Worm (Caenorhabditis elegans) whole organism, young adult: ENCODE measurements around the gene skr-21.
A peak's percentile ranks its signal among the peaks of the same experiment; 100 is the strongest.

ENCODE experiments used
- B0336.3 ChIP-seq: fragments of 200-800 bp; sonication (Bioruptor generic); IDR thresholded peaks from 2 replicates; pipeline ENCODE4 v1.3.6; 2022; ENCODE audit warnings: missing genetic modification characterization, missing compliant biosample characterization
- F55B11.4 ChIP-seq: sonication (generic microtip); optimal IDR thresholded peaks from 2 replicates; lab custom pipeline; 2016; ENCODE audit warnings: missing compliant biosample characterization, missing genetic modification characterization, borderline replicate concordance; ENCODE audit not compliant: insufficient read depth
- F57A8.1 ChIP-seq: fragments of 200-800 bp; sonication (Bioruptor generic); optimal IDR thresholded peaks from 2 replicates; lab custom pipeline; 2018; ENCODE audit warnings: mild to moderate bottlenecking, missing genetic modification characterization, moderate library complexity, missing compliant biosample characterization
- F57C9.4 ChIP-seq: sonication (generic microtip); optimal IDR thresholded peaks from 2 replicates; lab custom pipeline; 2017; ENCODE audit warnings: mild to moderate bottlenecking, missing genetic modification characterization, missing compliant biosample characterization
- K12H6.12 ChIP-seq: fragments of 200-800 bp; sonication (Bioruptor generic); optimal IDR thresholded peaks from 2 replicates; lab custom pipeline; 2018; ENCODE audit warnings: mild to moderate bottlenecking, missing genetic modification characterization, missing compliant biosample characterization
- Y56A3A.18 ChIP-seq: fragments of 200-800 bp; sonication (Bioruptor generic); IDR thresholded peaks from 2 replicates; pipeline ENCODE4 v1.3.6; 2022; ENCODE audit warnings: missing genetic modification reagents, missing genetic modification characterization, missing compliant biosample characterization
- athp-1 ChIP-seq: sonication (generic microtip); optimal IDR thresholded peaks from 2 replicates; lab custom pipeline; 2017; ENCODE audit warnings: mild to moderate bottlenecking, missing genetic modification characterization, missing compliant biosample characterization
- ccch-3 ChIP-seq: fragments of 200-800 bp; sonication (Bioruptor generic); optimal IDR thresholded peaks from 2 replicates; lab custom pipeline; 2018; ENCODE audit warnings: mild to moderate bottlenecking, missing genetic modification characterization, missing compliant biosample characterization
- cebp-1 ChIP-seq, 2 experiments: fragments of 200-800 bp in 1 of 2; sonication (Bioruptor generic) in 1 of 2; sonication (generic microtip) in 1 of 2; IDR thresholded peaks in 1 of 2; optimal IDR thresholded peaks in 1 of 2; 2 replicates each; pipeline versions ENCODE4 v1.3.6 to Lab custom; 2017 to 2022; ENCODE audit warnings: missing compliant biosample characterization in 2 of 2, missing genetic modification characterization in 2 of 2, mild to moderate bottlenecking in 1 of 2, missing genetic modification reagents in 1 of 2, moderate library complexity in 1 of 2
- ceh-40 ChIP-seq: fragments of 200-800 bp; sonication (Bioruptor generic); IDR thresholded peaks from 2 replicates; pipeline ENCODE4 v1.3.6; 2022; ENCODE audit warnings: missing genetic modification characterization, missing compliant biosample characterization
- ceh-91 ChIP-seq: fragments of 200-800 bp; sonication (Bioruptor generic); IDR thresholded peaks from 2 replicates; pipeline ENCODE4 v1.3.6; 2022; ENCODE audit warnings: missing genetic modification reagents, missing genetic modification characterization, missing compliant biosample characterization
- dox-1 ChIP-seq: fragments of 200-800 bp; sonication (Bioruptor generic); IDR thresholded peaks from 2 replicates; pipeline ENCODE4 v1.3.6; 2022; ENCODE audit warnings: missing genetic modification reagents, missing genetic modification characterization, missing compliant biosample characterization
- dpl-1 ChIP-seq: fragments of 150-350 bp; optimal IDR thresholded peaks from 2 replicates; lab custom pipeline; 2014; ENCODE audit warnings: missing biosample characterization, missing genetic modification reagents, missing genetic modification characterization
- fkh-3 ChIP-seq: sonication (generic microtip); optimal IDR thresholded peaks from 2 replicates; lab custom pipeline; 2016; ENCODE audit warnings: mild to moderate bottlenecking, missing genetic modification characterization, missing compliant biosample characterization
- gei-17 ChIP-seq: fragments of 200-800 bp; sonication (Bioruptor generic); optimal IDR thresholded peaks from 2 replicates; lab custom pipeline; 2018; ENCODE audit warnings: mild to moderate bottlenecking, missing genetic modification characterization, missing compliant biosample characterization
- hsf-1 ChIP-seq: fragments of 200-800 bp; sonication (Bioruptor generic); IDR thresholded peaks from 2 replicates; pipeline ENCODE4 v1.3.6; 2022; ENCODE audit warnings: missing genetic modification reagents, missing genetic modification characterization, missing compliant biosample characterization
- let-607 ChIP-seq, 2 experiments: fragments of 200-800 bp in 1 of 2; sonication (Bioruptor generic) in 1 of 2; sonication (generic microtip) in 1 of 2; optimal IDR thresholded peaks; 2 replicates each; lab custom pipeline; 2016 to 2018; ENCODE audit warnings: mild to moderate bottlenecking in 2 of 2, missing compliant biosample characterization in 2 of 2, missing genetic modification characterization in 2 of 2, moderate library complexity in 2 of 2, missing genotype in 1 of 2
- lin-40 ChIP-seq: sonication (generic microtip); optimal IDR thresholded peaks from 2 replicates; lab custom pipeline; 2016; ENCODE audit warnings: missing genetic modification characterization, mild to moderate bottlenecking, missing compliant biosample characterization, missing genotype, missing genetic modification reagents
- lin-54 ChIP-seq: fragments of 200-800 bp; sonication (Bioruptor generic); optimal IDR thresholded peaks from 2 replicates; lab custom pipeline; 2018; ENCODE audit warnings: mild to moderate bottlenecking, missing genetic modification characterization, missing compliant biosample characterization
- madf-10 ChIP-seq: sonication (generic microtip); optimal IDR thresholded peaks from 2 replicates; lab custom pipeline; 2016; ENCODE audit warnings: mild to moderate bottlenecking, missing genetic modification characterization, missing compliant biosample characterization
- madf-3 ChIP-seq: fragments of 200-800 bp; sonication (Bioruptor generic); IDR thresholded peaks from 2 replicates; pipeline ENCODE4 v1.3.6; 2022; ENCODE audit warnings: missing genetic modification reagents, missing genetic modification characterization, missing compliant biosample characterization
- madf-8 ChIP-seq: fragments of 200-800 bp; sonication (Bioruptor generic); conservative IDR thresholded peaks from 2 replicates; pipeline ENCODE4 v1.3.6; 2022; ENCODE audit warnings: missing genetic modification reagents, missing genetic modification characterization, missing compliant biosample characterization
- nfya-1 ChIP-seq: sonication (generic microtip); optimal IDR thresholded peaks from 2 replicates; lab custom pipeline; 2017; ENCODE audit warnings: antibody characterized with exemption, missing compliant biosample characterization, missing genetic modification characterization, borderline replicate concordance; ENCODE audit not compliant: insufficient read depth
- nfyb-1 ChIP-seq: fragments of 200-800 bp; sonication (Bioruptor generic); IDR thresholded peaks from 2 replicates; pipeline ENCODE4 v1.3.6; 2022; ENCODE audit warnings: missing genetic modification reagents, missing genetic modification characterization, missing compliant biosample characterization
- nhr-80 ChIP-seq: sonication (generic microtip); optimal IDR thresholded peaks from 2 replicates; lab custom pipeline; 2016; ENCODE audit warnings: missing genetic modification characterization, missing compliant biosample characterization
- pbrm-1 ChIP-seq: fragments of 200-800 bp; sonication (Bioruptor generic); IDR thresholded peaks from 2 replicates; pipeline ENCODE4 v1.3.6; 2022; ENCODE audit warnings: missing genetic modification reagents, missing genetic modification characterization, missing compliant biosample characterization
- pha-4 ChIP-seq: fragments of 150-350 bp; sonication (generic microtip); optimal IDR thresholded peaks from 2 replicates; lab custom pipeline; 2014; ENCODE audit warnings: missing biosample characterization, missing genetic modification reagents, missing genetic modification characterization
- sea-2 ChIP-seq: fragments of 200-800 bp; sonication (Bioruptor generic); IDR thresholded peaks from 2 replicates; pipeline ENCODE4 v1.3.6; 2022; ENCODE audit warnings: missing genetic modification characterization, missing compliant biosample characterization
- snpc-1.1 ChIP-seq: sonication (generic microtip); optimal IDR thresholded peaks from 2 replicates; lab custom pipeline; 2017; ENCODE audit warnings: missing genetic modification characterization, mild to moderate bottlenecking, missing compliant biosample characterization, antibody characterized with exemption, moderate library complexity, missing genotype, missing genetic modification reagents; ENCODE audit not compliant: insufficient read depth
- tbp1 ChIP-seq: fragments of 200-800 bp; sonication (Bioruptor generic); optimal IDR thresholded peaks from 2 replicates; lab custom pipeline; 2018; ENCODE audit warnings: mild to moderate bottlenecking, missing genetic modification characterization, missing compliant biosample characterization
- unc-62 ChIP-seq: fragments of 150-350 bp; optimal IDR thresholded peaks from 2 replicates; lab custom pipeline; 2014; ENCODE audit warnings: missing biosample characterization, missing genetic modification reagents, missing genetic modification characterization
- ztf-18 ChIP-seq: sonication (generic microtip); optimal IDR thresholded peaks from 2 replicates; lab custom pipeline; 2016; ENCODE audit warnings: missing genotype, mild to moderate bottlenecking, missing genetic modification characterization, missing compliant biosample characterization
- ztf-22 ChIP-seq: fragments of 200-800 bp; sonication (Bioruptor generic); optimal IDR thresholded peaks from 2 replicates; lab custom pipeline; 2018; ENCODE audit warnings: mild to moderate bottlenecking, missing genetic modification characterization, moderate library complexity, missing compliant biosample characterization

Gene skr-21

DNA sequence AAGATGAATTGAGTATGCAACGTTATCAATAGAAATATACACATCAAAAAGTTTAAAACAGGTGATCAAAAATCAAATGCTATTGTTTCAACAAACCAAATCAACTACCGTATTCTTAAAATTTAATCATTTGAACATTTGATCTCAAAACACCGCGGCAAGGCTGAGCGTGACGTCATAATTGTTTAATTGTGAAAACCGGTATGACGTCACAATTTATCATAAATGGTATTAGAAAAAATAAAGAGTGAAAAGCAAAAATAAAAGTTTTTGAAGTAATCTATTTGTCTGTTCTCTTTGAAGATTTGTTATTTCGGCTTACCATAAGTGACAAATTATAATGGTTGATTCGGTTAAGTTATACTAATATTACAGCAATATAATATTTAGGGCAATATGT, 1.3 kb upstream of the skr-21 start (continued):
- TF ChIP-seq pbrm-1 (no peak), fkh-3 (tag; lab: Kevin White, UChicago) (no peak), ceh-91 (no peak)

ce11 chrX:13225111-13225905, 1.2 kb downstream of the skr-21 start:
- TF ChIP-seq lin-40 (tag; lab: Kevin White, UChicago) (peak; percentile 9), hsf-1 (GFP tag; lab: Robert Waterston, UW) (0 out of 2 replicates have a peak, but pooled peaks have one; percentile 11), nhr-80 (tag; lab: Kevin White, UChicago) (peak; percentile 67), gei-17 (no peak), cebp-1 (GFP tag; IDR thresholded peaks at IDR 0.05; lab: Robert Waterston, UW) (no peak), cebp-1 (tag; optimal IDR thresholded peaks at IDR 0.05; lab: Kevin White, UChicago) (no peak), F57A8.1 (no peak), unc-62 (GFP tag; lab: Kevin White, UChicago) (peak; percentile 29), snpc-1.1 (tag; lab: Kevin White, UChicago) (no peak), madf-3 (GFP tag; lab: Robert Waterston, UW) (peak; percentile 78; the same call in 1 of the 2 replicates), F55B11.4 (no peak), nfya-1 (tag; lab: Kevin White, UChicago) (no peak), dpl-1 (no peak), F57C9.4 (tag; lab: Kevin White, UChicago) (no peak), ccch-3 (GFP tag; lab: Kevin White, UChicago) (no peak), tbp1 (no peak), athp-1 (no peak), ztf-18 (no peak)

- no peak for TF ChIP-seq nfyb-1 (GFP tag; lab: Robert Waterston, UW)
Measured at ce11 chrX:13224608-13225007, 1.9 kb downstream of the skr-21 start, which contains the start of gene skr-19. skr-19 (minus strand) TSS chrX:13224708.

ce11 chrX:13223437-13223836, 3.0 kb downstream of the skr-21 start, which contains the start of gene skr-20:
skr-20 (minus strand) TSS chrX:13223537.
- no peak for TF ChIP-seq ceh-40 (GFP tag; lab: Robert Waterston, UW)
- TF ChIP-seq lin-54 (GFP tag; lab: Kevin White, UChicago) = no peak
- TF ChIP-seq sea-2 (GFP tag; lab: Robert Waterston, UW) = no peak
- no peak for TF ChIP-seq nhr-80 (tag; lab: Kevin White, UChicago)
- no peak for TF ChIP-seq madf-8 (GFP tag; lab: Robert Waterston, UW)
- TF ChIP-seq K12H6.12 = no peak

ce11 chrX:13221357-13221756, 5.1 kb downstream of the skr-21 start, which contains the start of gene asp-4:
asp-4 (minus strand) TSS chrX:13221462.
- TF ChIP-seq let-607 (tag; optimal IDR thresholded peaks at IDR 0.05; lab: Kevin White, UChicago) = peak in 1 of 2 experiments; percentile 33
- TF ChIP-seq madf-10 (tag; lab: Kevin White, UChicago) = no peak
- peak; percentile 85 for TF ChIP-seq nhr-80 (tag; lab: Kevin White, UChicago)
- TF ChIP-seq cebp-1 (GFP tag; IDR thresholded peaks at IDR 0.05; lab: Robert Waterston, UW) = no peak; the same call in 1 of the 2 replicates
- TF ChIP-seq cebp-1 (tag; optimal IDR thresholded peaks at IDR 0.05; lab: Kevin White, UChicago) = peak; percentile 36
- TF ChIP-seq dox-1 (GFP tag; lab: Robert Waterston, UW) = peak; percentile 51
- TF ChIP-seq Y56A3A.18 (GFP tag; lab: Robert Waterston, UW) = no peak
- TF ChIP-seq unc-62 (GFP tag; lab: Kevin White, UChicago) = peak; percentile 84
- TF ChIP-seq pha-4 (tag; lab: Kevin White, UChicago) = no peak
- TF ChIP-seq ztf-22 (GFP tag; lab: Kevin White, UChicago) = peak; percentile 13
- no peak for TF ChIP-seq hsf-1 (GFP tag; lab: Robert Waterston, UW)
- TF ChIP-seq tbp1 = peak; percentile 3
- no peak for TF ChIP-seq B0336.3 (GFP tag; lab: Robert Waterston, UW)
- TF ChIP-seq, all 124 proteins: peak for 7
